Fruit fly (Drosophila melanogaster) whole organism, embryonic: ENCODE results near the gene CG10137.
A peak's percentile ranks its signal among the peaks of the same experiment; 100 is the strongest.

ENCODE experiments used
- Aef1 ChIP-seq: fragments of 200-800 bp; sonication (Bioruptor generic); IDR thresholded peaks from 3 replicates; pipeline ENCODE4 v1.3.6; 2022; ENCODE audit warnings: missing biosample characterization, missing genetic modification characterization
- Asciz ChIP-seq: fragments of 200-800 bp; sonication (Bioruptor generic); optimal IDR thresholded peaks from 2 replicates; lab custom pipeline; 2017; ENCODE audit warnings: missing biosample characterization, mild to moderate bottlenecking, missing genetic modification characterization, missing genetic modification reagents
- Atf6 ChIP-seq: fragments of 200-800 bp; sonication (Bioruptor generic); IDR thresholded peaks from 2 replicates; pipeline ENCODE4 v1.3.6; 2022; ENCODE audit warnings: missing biosample characterization, missing genetic modification characterization
- Bdp1 ChIP-seq: fragments of 200-800 bp; sonication (Bioruptor generic); optimal IDR thresholded peaks from 3 replicates; lab custom pipeline; 2016; ENCODE audit warnings: missing biosample characterization, missing genetic modification characterization
- Bteb2 ChIP-seq: fragments of 200-800 bp; sonication (Bioruptor generic); optimal IDR thresholded peaks from 2 replicates; lab custom pipeline; 2016; ENCODE audit warnings: missing biosample characterization, missing genetic modification characterization
- CG10565 ChIP-seq: fragments of 200-800 bp; sonication (Bioruptor generic); optimal IDR thresholded peaks from 3 replicates; lab custom pipeline; 2016; ENCODE audit warnings: missing biosample characterization, mild to moderate bottlenecking, missing genetic modification characterization
- CG11398 ChIP-seq: fragments of 200-800 bp; sonication (Bioruptor generic); optimal IDR thresholded peaks from 2 replicates; lab custom pipeline; 2016; ENCODE audit warnings: missing biosample characterization, missing genetic modification characterization
- CG12071 ChIP-seq: fragments of 200-800 bp; sonication (Bioruptor generic); optimal IDR thresholded peaks from 3 replicates; lab custom pipeline; 2018; ENCODE audit warnings: missing biosample characterization, mild to moderate bottlenecking, missing genetic modification characterization
- CG14014 ChIP-seq: fragments of 200-800 bp; sonication (Bioruptor generic); IDR thresholded peaks from 2 replicates; pipeline ENCODE4 v1.3.6; 2022; ENCODE audit warnings: missing biosample characterization, missing genetic modification characterization
- CG14441 ChIP-seq: fragments of 200-800 bp; sonication (Bioruptor generic); IDR thresholded peaks from 2 replicates; pipeline ENCODE4 v1.3.6; 2022; ENCODE audit warnings: missing biosample characterization, missing genetic modification characterization
- CG15011 ChIP-seq: fragments of 200-800 bp; sonication (Bioruptor generic); optimal IDR thresholded peaks from 3 replicates; lab custom pipeline; 2018; ENCODE audit warnings: missing biosample characterization, mild to moderate bottlenecking, missing genetic modification characterization
- CG16813 ChIP-seq: fragments of 200-800 bp; sonication (Bioruptor generic); IDR thresholded peaks from 3 replicates; pipeline ENCODE4 v1.3.6; 2022; ENCODE audit warnings: missing biosample characterization, missing genetic modification characterization; ENCODE audit not compliant: partially characterized antibody
- CG17328 ChIP-seq: fragments of 200-800 bp; sonication (Bioruptor generic); IDR thresholded peaks from 2 replicates; pipeline ENCODE4 v1.3.6; 2022; ENCODE audit warnings: missing biosample characterization, missing genetic modification characterization
- CG17612 ChIP-seq: fragments of 200-800 bp; sonication (Bioruptor generic); IDR thresholded peaks from 2 replicates; pipeline ENCODE4 v1.3.6; 2022; ENCODE audit warnings: missing biosample characterization, missing genetic modification characterization
- CG2116 ChIP-seq: fragments of 200-800 bp; sonication (Bioruptor generic); optimal IDR thresholded peaks from 3 replicates; lab custom pipeline; 2018; ENCODE audit warnings: missing biosample characterization, mild to moderate bottlenecking, missing genetic modification characterization
- CG2678 ChIP-seq: fragments of 200-800 bp; sonication (Bioruptor generic); optimal IDR thresholded peaks from 3 replicates; lab custom pipeline; 2019; ENCODE audit warnings: missing biosample characterization, mild to moderate bottlenecking, missing genetic modification characterization, moderate library complexity
- CG2875 ChIP-seq: fragments of 200-800 bp; sonication (Bioruptor generic); optimal IDR thresholded peaks from 2 replicates; lab custom pipeline; 2017; ENCODE audit warnings: missing biosample characterization, mild to moderate bottlenecking, missing genetic modification characterization, missing genetic modification reagents
- CG3838 ChIP-seq: fragments of 200-800 bp; sonication (Bioruptor generic); optimal IDR thresholded peaks from 3 replicates; lab custom pipeline; 2016; ENCODE audit warnings: missing biosample characterization, missing genetic modification characterization
- CG4424 ChIP-seq: fragments of 200-800 bp; sonication (Bioruptor generic); optimal IDR thresholded peaks from 3 replicates; lab custom pipeline; 2016; ENCODE audit warnings: missing biosample characterization, missing genetic modification characterization
- CG6175 ChIP-seq: fragments of 200-800 bp; sonication (Bioruptor generic); IDR thresholded peaks from 3 replicates; pipeline ENCODE4 v1.3.6; 2022; ENCODE audit warnings: missing biosample characterization, missing genetic modification characterization
- CG7357 ChIP-seq: fragments of 200-800 bp; sonication (Bioruptor generic); IDR thresholded peaks from 3 replicates; pipeline ENCODE4 v1.3.6; 2022; ENCODE audit warnings: missing biosample characterization, missing genetic modification characterization
- CG7963 ChIP-seq: fragments of 200-800 bp; sonication (Bioruptor generic); IDR thresholded peaks from 3 replicates; pipeline ENCODE4 v1.3.6; 2022; ENCODE audit warnings: missing biosample characterization, missing genetic modification characterization; ENCODE audit not compliant: partially characterized antibody
- CG9876 ChIP-seq: fragments of 200-800 bp; sonication (Bioruptor generic); optimal IDR thresholded peaks from 2 replicates; lab custom pipeline; 2016; ENCODE audit warnings: missing biosample characterization, missing genetic modification characterization
- Dbx ChIP-seq: fragments of 200-800 bp; sonication (Bioruptor generic); IDR thresholded peaks from 3 replicates; pipeline ENCODE4 v1.3.6; 2022; ENCODE audit warnings: missing biosample characterization, missing genetic modification characterization
- Deaf1 ChIP-seq: fragments of 200-800 bp; optimal IDR thresholded peaks from 3 replicates; lab custom pipeline; 2019; ENCODE audit warnings: missing biosample characterization, mild to moderate bottlenecking, missing genetic modification characterization, moderate library complexity
- Dip2 ChIP-seq: fragments of 200-800 bp; sonication (Bioruptor generic); IDR thresholded peaks from 2 replicates; pipeline ENCODE4 v1.3.6; 2022; ENCODE audit warnings: missing biosample characterization, missing genetic modification characterization
- ERR ChIP-seq: fragments of 200-800 bp; sonication (Bioruptor generic); optimal IDR thresholded peaks from 2 replicates; lab custom pipeline; 2016; ENCODE audit warnings: missing biosample characterization, missing genetic modification characterization
- Ets65A ChIP-seq: fragments of 200-800 bp; sonication (Bioruptor generic); peaks from one replicate; lab custom pipeline; 2016; ENCODE audit warnings: missing biosample characterization, missing genetic modification characterization
- H15 ChIP-seq: fragments of 200-800 bp; sonication (Bioruptor generic); IDR thresholded peaks from 3 replicates; pipeline ENCODE4 v1.3.6; 2022; ENCODE audit warnings: missing biosample characterization, missing genetic modification characterization
- Kr ChIP-seq: fragments of 200-800 bp; sonication (Bioruptor generic); optimal IDR thresholded peaks from 2 replicates; lab custom pipeline; 2017; ENCODE audit warnings: missing biosample characterization, mild to moderate bottlenecking, missing genetic modification characterization
- Lpt ChIP-seq: fragments of >200 bp; optimal IDR thresholded peaks from 2 replicates; lab custom pipeline; 2018; ENCODE audit warnings: missing biosample characterization, missing genetic modification characterization
- NC2α ChIP-seq: fragments of 200-800 bp; sonication (Bioruptor generic); optimal IDR thresholded peaks from 2 replicates; lab custom pipeline; 2016; ENCODE audit warnings: missing biosample characterization, missing genetic modification characterization
- Nf-YA ChIP-seq: fragments of 200-800 bp; sonication (Bioruptor generic); IDR thresholded peaks from 2 replicates; pipeline ENCODE4 v1.3.6; 2022; ENCODE audit warnings: missing biosample characterization, missing genetic modification characterization
- Spps ChIP-seq: fragments of 200-800 bp; sonication (Bioruptor generic); optimal IDR thresholded peaks from 2 replicates; lab custom pipeline; 2018; ENCODE audit warnings: missing biosample characterization, mild to moderate bottlenecking, missing genetic modification characterization
- Stat92E ChIP-seq, 3 experiments: fragments of >200 bp in 2 of 3; fragments of 200-800 bp in 1 of 3; sonication (Bioruptor generic) in 1 of 3; optimal IDR thresholded peaks; 2 replicates each; lab custom pipeline; 2017 to 2019; ENCODE audit warnings: missing biosample characterization in 3 of 3, missing genetic modification characterization in 3 of 3, mild to moderate bottlenecking in 1 of 3, moderate library complexity in 1 of 3
- Xbp1 ChIP-seq: fragments of 200-800 bp; sonication (Bioruptor generic); optimal IDR thresholded peaks from 3 replicates; lab custom pipeline; 2016; ENCODE audit warnings: missing biosample characterization, mild to moderate bottlenecking, missing genetic modification characterization
- Xrp1 ChIP-seq: fragments of 200-800 bp; sonication (Bioruptor generic); IDR thresholded peaks from 2 replicates; pipeline ENCODE4 v1.3.6; 2022; ENCODE audit warnings: missing biosample characterization, missing genetic modification characterization
- az2 ChIP-seq: fragments of 200-800 bp; sonication (Bioruptor generic); optimal IDR thresholded peaks from 3 replicates; lab custom pipeline; 2016; ENCODE audit warnings: missing biosample characterization, missing genetic modification characterization
- bcd ChIP-seq: fragments of 200-800 bp; sonication (Bioruptor generic); optimal IDR thresholded peaks from 2 replicates; lab custom pipeline; 2017; ENCODE audit warnings: missing biosample characterization, mild to moderate bottlenecking, missing genetic modification characterization
- bowl ChIP-seq: fragments of 200-800 bp; sonication (Bioruptor generic); IDR thresholded peaks from 2 replicates; pipeline ENCODE4 v1.3.6; 2022; ENCODE audit warnings: missing biosample characterization, missing genetic modification characterization
- dmrt99B ChIP-seq: fragments of 200-800 bp; sonication (Bioruptor generic); optimal IDR thresholded peaks from 2 replicates; lab custom pipeline; 2018; ENCODE audit warnings: missing biosample characterization, mild to moderate bottlenecking, missing genetic modification characterization, moderate library complexity
- eve ChIP-seq, 2 experiments: fragments of >200 bp; optimal IDR thresholded peaks; 2 replicates each; lab custom pipeline; 2017; ENCODE audit warnings: missing biosample characterization in 2 of 2, missing genetic modification characterization in 2 of 2
- fd3F ChIP-seq: fragments of 200-800 bp; sonication (Bioruptor generic); optimal IDR thresholded peaks from 2 replicates; lab custom pipeline; 2018; ENCODE audit warnings: missing biosample characterization, mild to moderate bottlenecking, missing genetic modification characterization, moderate library complexity
- fu2 ChIP-seq: fragments of 200-800 bp; sonication (Bioruptor generic); optimal IDR thresholded peaks from 2 replicates; lab custom pipeline; 2016; ENCODE audit warnings: missing biosample characterization, missing genetic modification characterization
- hkb ChIP-seq, 2 experiments: fragments of 200-800 bp in 1 of 2; fragments of >200 bp in 1 of 2; sonication (Bioruptor generic) in 1 of 2; IDR thresholded peaks in 1 of 2; optimal IDR thresholded peaks in 1 of 2; 2 replicates each; pipeline versions ENCODE4 v1.3.6 to Lab custom; 2017 to 2022; ENCODE audit warnings: missing biosample characterization in 1 of 2, missing genetic modification characterization in 1 of 2
- lmd ChIP-seq: fragments of 200-800 bp; sonication (Bioruptor generic); IDR thresholded peaks from 2 replicates; pipeline ENCODE4 v1.3.6; 2022; ENCODE audit warnings: missing biosample characterization, missing genetic modification characterization
- maf-S ChIP-seq: fragments of 200-800 bp; sonication (Bioruptor generic); optimal IDR thresholded peaks from 2 replicates; lab custom pipeline; 2016; ENCODE audit warnings: missing biosample characterization, missing genetic modification characterization
- mirr ChIP-seq: fragments of 200-800 bp; sonication (Bioruptor generic); optimal IDR thresholded peaks from 3 replicates; lab custom pipeline; 2018; ENCODE audit warnings: missing biosample characterization, mild to moderate bottlenecking, missing genetic modification characterization
- peb ChIP-seq: fragments of 200-800 bp; sonication (Bioruptor generic); IDR thresholded peaks from 2 replicates; pipeline ENCODE4 v1.3.6; 2022; ENCODE audit warnings: missing biosample characterization, missing genetic modification characterization
- sens ChIP-seq: fragments of 200-800 bp; sonication (Bioruptor generic); peaks from one replicate; lab custom pipeline; 2016; ENCODE audit warnings: missing biosample characterization, missing genetic modification characterization
- ssp ChIP-seq: fragments of 200-800 bp; sonication (Bioruptor generic); IDR thresholded peaks from 2 replicates; pipeline ENCODE4 v1.3.6; 2022; ENCODE audit warnings: missing biosample characterization, missing genetic modification characterization
- trh ChIP-seq: fragments of 200-800 bp; sonication (Bioruptor generic); optimal IDR thresholded peaks from 2 replicates; lab custom pipeline; 2016; ENCODE audit warnings: missing biosample characterization, missing genetic modification characterization
- z ChIP-seq: fragments of 200-800 bp; sonication (Bioruptor generic); IDR thresholded peaks from 3 replicates; pipeline ENCODE4 v1.3.6; 2022; ENCODE audit warnings: missing biosample characterization, missing genetic modification characterization

Gene CG10137

dm6 chr2L:19526316-19526715 lies at the start of gene CG10137, which contains the start of gene Dpm1 (continued):
- TF ChIP-seq ssp (no peak), Bteb2 (GFP tag; lab: Kevin White, UChicago) (no peak), Bdp1 (GFP tag; lab: Kevin White, UChicago) (no peak), Xrp1 (no peak), trh (GFP tag; lab: Kevin White, UChicago) (no peak), CG7963 (no peak), CG17328 (GFP tag; lab: Robert Waterston, UW) (no peak), bowl (GFP tag; lab: Robert Waterston, UW) (no peak), CG9876 (GFP tag; lab: Kevin White, UChicago) (no peak), CG2116 (peak; percentile 74), CG7357 (GFP tag; lab: Robert Waterston, UW) (no peak), lmd (no peak), CG14441 (GFP tag; lab: Robert Waterston, UW) (no peak), Kr (GFP tag; lab: Kevin White, UChicago) (no peak), Deaf1 (tag; lab: Kevin White, UChicago) (peak; percentile 10), NC2α (GFP tag; lab: Kevin White, UChicago) (no peak), Xbp1 (GFP tag; lab: Kevin White, UChicago) (peak; percentile 3), CG14014 (no peak), CG12071 (GFP tag; lab: Kevin White, UChicago) (no peak), hkb (optimal IDR thresholded peaks at IDR 0.05; lab: Kevin White, UChicago) (no peak), hkb (GFP tag; IDR thresholded peaks at IDR 0.05; lab: Robert Waterston, UW) (no peak), Asciz (GFP tag; lab: Kevin White, UChicago) (no peak), fd3F (no peak), CG11398 (GFP tag; lab: Kevin White, UChicago) (no peak), CG16813 (GFP tag; lab: Robert Waterston, UW) (peak; percentile 52; the same call in 2 of the 3 replicates), CG4424 (GFP tag; lab: Kevin White, UChicago) (no peak), mirr (no peak), Lpt (no peak), az2 (GFP tag; lab: Kevin White, UChicago) (no peak), Stat92E (GFP tag; optimal IDR thresholded peaks at IDR 0.05; lab: Kevin White, UChicago) (no peak), bcd (GFP tag; lab: Kevin White, UChicago) (peak; percentile 21), H15 (GFP tag; lab: Robert Waterston, UW) (no peak), eve (GFP tag; optimal IDR thresholded peaks at IDR 0.05; lab: Kevin White, UChicago) (no peak), Dbx (GFP tag; lab: Robert Waterston, UW) (no peak), CG15011 (no peak), Spps (tag; lab: Kevin White, UChicago) (no peak), peb (no peak), ERR (no peak), Atf6 (no peak), fu2 (GFP tag; lab: Kevin White, UChicago) (no peak), CG2678 (tag; lab: Kevin White, UChicago) (no peak), CG6175 (GFP tag; lab: Robert Waterston, UW) (no peak), CG3838 (GFP tag; lab: Kevin White, UChicago) (no peak), Ets65A (GFP tag; lab: Kevin White, UChicago) (peak; percentile 37), CG10565 (no peak), maf-S (GFP tag; lab: Kevin White, UChicago) (no peak), Nf-YA (no peak), CG17612 (GFP tag; lab: Robert Waterston, UW) (no peak), dmrt99B (tag; lab: Kevin White, UChicago) (no peak), z (GFP tag; lab: Robert Waterston, UW) (no peak), Dip2 (GFP tag; lab: Robert Waterston, UW) (no peak), CG2875 (GFP tag; lab: Kevin White, UChicago) (no peak), sens (GFP tag; lab: Kevin White, UChicago) (peak; percentile 48), Aef1 (GFP tag; lab: Robert Waterston, UW) (no peak)
